Fruit fly (Drosophila melanogaster) whole organism, embryonic: ENCODE results near the gene Ndfip.

Experiments used
- Blimp-1 ChIP-seq: fragments of 200-800 bp; sonication (Bioruptor generic); optimal IDR thresholded peaks from 3 replicates; lab custom pipeline; 2018; ENCODE audit warnings: missing biosample characterization, missing genetic modification characterization, mild to moderate bottlenecking, moderate library complexity, missing genetic modification reagents
- C15 ChIP-seq: fragments of 200-800 bp; sonication (Bioruptor generic); IDR thresholded peaks from 3 replicates; pipeline ENCODE4 v1.3.6; 2022; ENCODE audit warnings: missing biosample characterization, missing genetic modification characterization
- CG10209 ChIP-seq: fragments of 200-800 bp; sonication (Bioruptor generic); optimal IDR thresholded peaks from 3 replicates; lab custom pipeline; 2017; ENCODE audit warnings: missing biosample characterization, mild to moderate bottlenecking, missing genetic modification characterization, missing genetic modification reagents
- CG10959 ChIP-seq: fragments of 200-800 bp; sonication (Bioruptor generic); IDR thresholded peaks from 2 replicates; pipeline ENCODE4 v1.3.6; 2022; ENCODE audit warnings: missing biosample characterization, missing genetic modification characterization
- CG14014 ChIP-seq: fragments of 200-800 bp; sonication (Bioruptor generic); IDR thresholded peaks from 2 replicates; pipeline ENCODE4 v1.3.6; 2022; ENCODE audit warnings: missing biosample characterization, missing genetic modification characterization
- CG16813 ChIP-seq: fragments of 200-800 bp; sonication (Bioruptor generic); IDR thresholded peaks from 3 replicates; pipeline ENCODE4 v1.3.6; 2022; ENCODE audit warnings: missing biosample characterization, missing genetic modification characterization; ENCODE audit not compliant: partially characterized antibody
- CG17612 ChIP-seq: fragments of 200-800 bp; sonication (Bioruptor generic); IDR thresholded peaks from 2 replicates; pipeline ENCODE4 v1.3.6; 2022; ENCODE audit warnings: missing biosample characterization, missing genetic modification characterization
- CG18619 ChIP-seq: fragments of 200-800 bp; sonication (Bioruptor generic); optimal IDR thresholded peaks from 3 replicates; lab custom pipeline; 2017; ENCODE audit warnings: missing biosample characterization, mild to moderate bottlenecking, missing genetic modification characterization
- CG2202 ChIP-seq: fragments of 200-800 bp; sonication (Bioruptor generic); optimal IDR thresholded peaks from 2 replicates; lab custom pipeline; 2018; ENCODE audit warnings: missing biosample characterization, mild to moderate bottlenecking, missing genetic modification characterization
- CG31224 ChIP-seq: fragments of 200-800 bp; sonication (Bioruptor generic); IDR thresholded peaks from 2 replicates; pipeline ENCODE4 v1.3.6; 2022; ENCODE audit warnings: missing biosample characterization, missing genetic modification characterization
- CG31441 ChIP-seq: fragments of 200-800 bp; sonication (Bioruptor generic); IDR thresholded peaks from 2 replicates; pipeline ENCODE4 v1.3.6; 2022; ENCODE audit warnings: missing biosample characterization, missing genetic modification characterization
- CG33213 ChIP-seq: fragments of 200-800 bp; sonication (Bioruptor generic); optimal IDR thresholded peaks from 3 replicates; lab custom pipeline; 2016; ENCODE audit warnings: missing biosample characterization, missing genetic modification characterization
- CG33557 ChIP-seq: fragments of 200-800 bp; sonication (Bioruptor generic); optimal IDR thresholded peaks from 2 replicates; lab custom pipeline; 2019; ENCODE audit warnings: missing biosample characterization, mild to moderate bottlenecking, missing genetic modification characterization, moderate library complexity
- CG3407 ChIP-seq: fragments of 200-800 bp; sonication (Bioruptor generic); optimal IDR thresholded peaks from 2 replicates; lab custom pipeline; 2018; ENCODE audit warnings: missing biosample characterization, mild to moderate bottlenecking, missing genetic modification characterization
- CG34422 ChIP-seq: fragments of 200-800 bp; sonication (Bioruptor generic); IDR thresholded peaks from 3 replicates; pipeline ENCODE4 v1.3.6; 2022; ENCODE audit warnings: missing biosample characterization, missing genetic modification characterization
- CG3995 ChIP-seq: fragments of 200-800 bp; sonication (Bioruptor generic); optimal IDR thresholded peaks from 3 replicates; lab custom pipeline; 2016; ENCODE audit warnings: missing biosample characterization, missing genetic modification characterization
- CG6272 ChIP-seq: fragments of 200-800 bp; sonication (Bioruptor generic); IDR thresholded peaks from 2 replicates; pipeline ENCODE4 v1.3.6; 2022; ENCODE audit warnings: missing biosample characterization, missing genetic modification characterization
- CG6689 ChIP-seq: fragments of 200-800 bp; sonication (Bioruptor generic); IDR thresholded peaks from 2 replicates; pipeline ENCODE4 v1.3.6; 2022; ENCODE audit warnings: missing biosample characterization, missing genetic modification characterization
- CG7357 ChIP-seq: fragments of 200-800 bp; sonication (Bioruptor generic); IDR thresholded peaks from 3 replicates; pipeline ENCODE4 v1.3.6; 2022; ENCODE audit warnings: missing biosample characterization, missing genetic modification characterization
- CG8924 ChIP-seq: fragments of 200-800 bp; optimal IDR thresholded peaks from 3 replicates; lab custom pipeline; 2019; ENCODE audit warnings: missing biosample characterization, mild to moderate bottlenecking, missing genetic modification characterization, moderate library complexity
- D19A ChIP-seq: fragments of 200-800 bp; optimal IDR thresholded peaks from 3 replicates; lab custom pipeline; 2019; ENCODE audit warnings: missing biosample characterization, mild to moderate bottlenecking, missing genetic modification characterization, moderate library complexity
- Dfd ChIP-seq, 2 experiments: fragments of >200 bp; optimal IDR thresholded peaks; 2 replicates each; lab custom pipeline; 2017; ENCODE audit warnings: missing biosample characterization in 2 of 2, missing genetic modification characterization in 2 of 2
- Doc3 ChIP-seq: fragments of 200-800 bp; sonication (Bioruptor generic); IDR thresholded peaks from 3 replicates; pipeline ENCODE4 v1.3.6; 2022; ENCODE audit warnings: missing biosample characterization, missing genetic modification characterization; ENCODE audit not compliant: partially characterized antibody
- Ets65A ChIP-seq: fragments of 200-800 bp; sonication (Bioruptor generic); peaks from one replicate; lab custom pipeline; 2016; ENCODE audit warnings: missing biosample characterization, missing genetic modification characterization
- Fer1 ChIP-seq: fragments of 200-800 bp; sonication (Bioruptor generic); optimal IDR thresholded peaks from 2 replicates; lab custom pipeline; 2017; ENCODE audit warnings: missing biosample characterization, mild to moderate bottlenecking, missing genetic modification characterization
- H2.0 ChIP-seq: fragments of 200-800 bp; sonication (Bioruptor generic); IDR thresholded peaks from 2 replicates; pipeline ENCODE4 v1.3.6; 2022; ENCODE audit warnings: missing biosample characterization, missing genetic modification characterization
- HLH3B ChIP-seq: fragments of 200-800 bp; sonication (Bioruptor generic); IDR thresholded peaks from 2 replicates; pipeline ENCODE4 v1.3.6; 2022; ENCODE audit warnings: missing biosample characterization, missing genetic modification characterization
- HLH4C ChIP-seq: fragments of 200-800 bp; sonication (Bioruptor generic); IDR thresholded peaks from 3 replicates; pipeline ENCODE4 v1.3.6; 2022; ENCODE audit warnings: missing biosample characterization, missing genetic modification characterization; ENCODE audit not compliant: partially characterized antibody
- Lhr ChIP-seq: fragments of 200-800 bp; sonication (Bioruptor generic); optimal IDR thresholded peaks from 3 replicates; lab custom pipeline; 2017; ENCODE audit warnings: mild to moderate bottlenecking, missing biosample characterization, missing genetic modification reagents, missing genetic modification characterization
- Nf-YC ChIP-seq: fragments of 200-800 bp; optimal IDR thresholded peaks from 3 replicates; lab custom pipeline; 2019; ENCODE audit warnings: missing biosample characterization, mild to moderate bottlenecking, missing genetic modification characterization, moderate library complexity
- Six4 ChIP-seq: fragments of 200-800 bp; sonication (Bioruptor generic); optimal IDR thresholded peaks from 2 replicates; lab custom pipeline; 2016; ENCODE audit warnings: missing biosample characterization, missing genetic modification characterization
- bab2 ChIP-seq: fragments of 200-800 bp; sonication (Bioruptor generic); optimal IDR thresholded peaks from 2 replicates; lab custom pipeline; 2016; ENCODE audit warnings: missing biosample characterization, missing genetic modification characterization
- br ChIP-seq: fragments of >200 bp; optimal IDR thresholded peaks from 2 replicates; lab custom pipeline; 2017
- cad ChIP-seq: fragments of >200 bp; optimal IDR thresholded peaks from 2 replicates; lab custom pipeline; 2017; ENCODE audit warnings: missing biosample characterization, missing genetic modification characterization
- cg ChIP-seq: fragments of 200-800 bp; sonication (Bioruptor generic); optimal IDR thresholded peaks from 3 replicates; lab custom pipeline; 2019; ENCODE audit warnings: missing biosample characterization, mild to moderate bottlenecking, missing genetic modification characterization, moderate library complexity
- dimm ChIP-seq: fragments of 200-800 bp; sonication (Bioruptor generic); IDR thresholded peaks from 2 replicates; pipeline ENCODE4 v1.3.6; 2022; ENCODE audit warnings: missing biosample characterization, missing genetic modification characterization
- disco-r ChIP-seq: fragments of 200-800 bp; sonication (Bioruptor generic); optimal IDR thresholded peaks from 2 replicates; lab custom pipeline; 2016; ENCODE audit warnings: missing biosample characterization, missing genetic modification characterization
- dmrt99B ChIP-seq: fragments of 200-800 bp; sonication (Bioruptor generic); optimal IDR thresholded peaks from 2 replicates; lab custom pipeline; 2018; ENCODE audit warnings: missing biosample characterization, mild to moderate bottlenecking, missing genetic modification characterization, moderate library complexity
- ewg ChIP-seq: fragments of 200-800 bp; sonication (Bioruptor generic); optimal IDR thresholded peaks from 3 replicates; lab custom pipeline; 2017; ENCODE audit warnings: mild to moderate bottlenecking, missing biosample characterization, missing genetic modification reagents, missing genetic modification characterization
- h ChIP-seq: fragments of >200 bp; optimal IDR thresholded peaks from 2 replicates; lab custom pipeline; 2017
- hb ChIP-seq: fragments of 200-800 bp; sonication (Bioruptor generic); IDR thresholded peaks from 3 replicates; pipeline ENCODE4 v1.3.6; 2022; ENCODE audit warnings: missing biosample characterization, missing genetic modification characterization; ENCODE audit not compliant: partially characterized antibody
- mirr ChIP-seq: fragments of 200-800 bp; sonication (Bioruptor generic); optimal IDR thresholded peaks from 3 replicates; lab custom pipeline; 2018; ENCODE audit warnings: missing biosample characterization, mild to moderate bottlenecking, missing genetic modification characterization
- mld ChIP-seq: fragments of 200-800 bp; sonication (Bioruptor generic); IDR thresholded peaks from 3 replicates; pipeline ENCODE4 v1.3.6; 2022; ENCODE audit warnings: missing biosample characterization, missing genetic modification characterization; ENCODE audit not compliant: partially characterized antibody
- pho ChIP-seq: fragments of 200-800 bp; sonication (Bioruptor generic); optimal IDR thresholded peaks from 2 replicates; lab custom pipeline; 2016; ENCODE audit warnings: missing biosample characterization, missing genetic modification characterization
- sc ChIP-seq, 3 experiments: fragments of >200 bp in 2 of 3; fragments of 200-800 bp in 1 of 3; sonication (Bioruptor generic) in 1 of 3; optimal IDR thresholded peaks; 2 replicates in 2 of 3; 3 replicates in 1 of 3; lab custom pipeline; 2017; ENCODE audit warnings: mild to moderate bottlenecking in 1 of 3, missing biosample characterization in 1 of 3, missing genetic modification characterization in 1 of 3, missing genetic modification reagents in 1 of 3
- slp2 ChIP-seq: fragments of 200-800 bp; sonication (Bioruptor generic); optimal IDR thresholded peaks from 2 replicates; lab custom pipeline; 2016; ENCODE audit warnings: missing biosample characterization, missing genetic modification characterization
- tna ChIP-seq: fragments of 200-800 bp; sonication (Bioruptor generic); IDR thresholded peaks from 2 replicates; pipeline ENCODE4 v1.3.6; 2022; ENCODE audit warnings: missing biosample characterization, missing genetic modification characterization; ENCODE audit not compliant: partially characterized antibody
- unc-4 ChIP-seq: fragments of 200-800 bp; sonication (Bioruptor generic); IDR thresholded peaks from 2 replicates; pipeline ENCODE4 v1.3.6; 2022; ENCODE audit warnings: missing biosample characterization, missing genetic modification characterization; ENCODE audit not compliant: partially characterized antibody
- vnd ChIP-seq: fragments of 200-800 bp; sonication (Bioruptor generic); IDR thresholded peaks from 3 replicates; pipeline ENCODE4 v1.3.6; 2022; ENCODE audit warnings: missing biosample characterization, missing genetic modification characterization; ENCODE audit not compliant: partially characterized antibody
- wdn ChIP-seq: fragments of 200-800 bp; sonication (Bioruptor generic); IDR thresholded peaks from 2 replicates; pipeline ENCODE4 v1.3.6; 2022; ENCODE audit warnings: missing biosample characterization, missing genetic modification characterization

Gene Ndfip

DNA sequence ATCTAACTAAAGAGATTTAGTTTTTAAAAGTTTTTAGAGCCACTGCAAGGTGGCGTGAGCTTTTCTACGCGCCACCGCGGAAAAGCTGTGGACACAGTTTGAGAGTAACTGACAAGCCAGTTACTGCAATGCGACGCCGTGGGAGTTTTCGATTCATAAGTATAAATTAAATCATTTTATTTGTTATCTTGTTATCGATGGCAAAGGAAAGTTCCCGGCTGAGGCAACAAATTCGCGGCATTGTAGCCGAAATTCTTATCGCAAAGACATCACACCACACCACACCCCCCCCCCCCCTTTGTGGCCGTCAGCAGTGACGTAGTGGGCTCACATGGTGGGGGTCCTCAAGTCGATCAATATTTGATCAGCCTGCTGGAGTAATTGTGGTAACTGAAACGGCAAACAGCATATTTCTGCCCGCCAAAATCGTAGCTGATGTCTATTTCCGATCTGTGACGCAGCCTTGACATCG, 1.8 kb upstream of the Ndfip start (continued):
- TF ChIP-seq Dfd (GFP tag; optimal IDR thresholded peaks at IDR 0.05; lab: Kevin White, UChicago) (no peak), CG31224 (GFP tag; lab: Robert Waterston, UW) (peak; percentile 43; the same call in 1 of the 2 replicates), Fer1 (GFP tag; lab: Kevin White, UChicago) (peak; percentile 83), CG31441 (GFP tag; lab: Robert Waterston, UW) (0 out of 2 replicates have a peak, but pooled peaks have one; percentile 14), CG2202 (tag; lab: Kevin White, UChicago) (no peak), H2.0 (GFP tag; lab: Robert Waterston, UW) (no peak), CG14014 (GFP tag; lab: Robert Waterston, UW) (peak; percentile 27; the same call in 1 of the 2 replicates), pho (GFP tag; lab: Kevin White, UChicago) (peak; percentile 32), Blimp-1 (GFP tag; lab: Kevin White, UChicago) (peak; percentile 25), CG16813 (GFP tag; lab: Robert Waterston, UW) (no peak), dimm (GFP tag; lab: Robert Waterston, UW) (no peak), unc-4 (GFP tag; lab: Robert Waterston, UW) (no peak), slp2 (GFP tag; lab: Kevin White, UChicago) (no peak), Ets65A (GFP tag; lab: Kevin White, UChicago) (peak; percentile 63), CG6272 (no peak), CG34422 (peak; percentile 43; the same call in 1 of the 3 replicates), cg (no peak), CG8924 (tag; lab: Kevin White, UChicago) (peak; percentile 13), CG7357 (no peak), vnd (GFP tag; lab: Robert Waterston, UW) (no peak), h (no peak), CG33557 (GFP tag; lab: Kevin White, UChicago) (no peak), Doc3 (GFP tag; lab: Robert Waterston, UW) (no peak), hb (no peak), tna (0 out of 2 replicates have a peak, but pooled peaks have one; percentile 29), ewg (peak; percentile 28), CG3407 (GFP tag; lab: Kevin White, UChicago) (no peak), dmrt99B (tag; lab: Kevin White, UChicago) (peak; percentile 26), br (lab: Kevin White, UChicago) (no peak), HLH3B (GFP tag; lab: Robert Waterston, UW) (peak; percentile 9; the same call in 1 of the 2 replicates), CG6689 (GFP tag; lab: Robert Waterston, UW) (no peak), Lhr (GFP tag; lab: Kevin White, UChicago) (peak; percentile 0), D19A (no peak), cad (GFP tag; lab: Kevin White, UChicago) (peak; percentile 37), wdn (0 out of 2 replicates have a peak, but pooled peaks have one; percentile 11), disco-r (GFP tag; lab: Kevin White, UChicago) (no peak), CG18619 (GFP tag; lab: Kevin White, UChicago) (no peak), CG10209 (peak; percentile 46), mld (GFP tag; lab: Robert Waterston, UW) (no peak), Nf-YC (tag; lab: Kevin White, UChicago) (no peak), HLH4C (GFP tag; lab: Robert Waterston, UW) (0 out of 3 replicates have a peak, but pooled peaks have one; percentile 16), mirr (GFP tag; lab: Kevin White, UChicago) (peak; percentile 53), sc (optimal IDR thresholded peaks at IDR 0.05; lab: Kevin White, UChicago) (no peak), sc (GFP tag; optimal IDR thresholded peaks at IDR 0.05; lab: Kevin White, UChicago) (no peak), CG3995 (GFP tag; lab: Kevin White, UChicago) (no peak), CG33213 (GFP tag; lab: Kevin White, UChicago) (no peak), C15 (GFP tag; lab: Robert Waterston, UW) (no peak), Six4 (GFP tag; lab: Kevin White, UChicago) (no peak), bab2 (GFP tag; lab: Kevin White, UChicago) (peak; percentile 2), CG10959 (GFP tag; lab: Robert Waterston, UW) (no peak), CG17612 (GFP tag; lab: Robert Waterston, UW) (peak; percentile 37; the same call in 1 of the 2 replicates)
